Worm (Caenorhabditis elegans) whole organism, young adult: ENCODE results near the gene F41E6.17.

Source experiments
- B0019.2 ChIP-seq: fragments of 200-800 bp; sonication (Bioruptor generic); conservative IDR thresholded peaks from 2 replicates; pipeline ENCODE4 v1.3.6; 2022; ENCODE audit warnings: missing genetic modification reagents, missing genetic modification characterization, missing compliant biosample characterization
- B0035.1 ChIP-seq: sonication (generic microtip); optimal IDR thresholded peaks from 2 replicates; lab custom pipeline; 2016; ENCODE audit warnings: missing genetic modification characterization, mild to moderate bottlenecking, missing compliant biosample characterization, missing genotype, missing genetic modification reagents
- F10E7.11 ChIP-seq: sonication (generic microtip); optimal IDR thresholded peaks from 2 replicates; lab custom pipeline; 2017; ENCODE audit warnings: mild to moderate bottlenecking, missing genetic modification characterization, moderate library complexity, missing compliant biosample characterization
- F22D6.2 ChIP-seq: sonication (generic microtip); optimal IDR thresholded peaks from 2 replicates; lab custom pipeline; 2016; ENCODE audit warnings: mild to moderate bottlenecking, missing genetic modification characterization, missing compliant biosample characterization
- F33H1.4 ChIP-seq: fragments of 200-800 bp; sonication (Bioruptor generic); IDR thresholded peaks from 2 replicates; pipeline ENCODE4 v1.3.6; 2022; ENCODE audit warnings: missing genetic modification reagents, missing genetic modification characterization, missing compliant biosample characterization
- F37B4.10 ChIP-seq: fragments of 200-800 bp; sonication (Bioruptor generic); IDR thresholded peaks from 2 replicates; pipeline ENCODE4 v1.3.6; 2022; ENCODE audit warnings: missing genetic modification characterization, missing compliant biosample characterization
- F49E8.2 ChIP-seq: sonication (generic microtip); optimal IDR thresholded peaks from 3 replicates; lab custom pipeline; 2017; ENCODE audit warnings: missing genetic modification characterization, mild to moderate bottlenecking, missing compliant biosample characterization, antibody characterized with exemption, moderate library complexity; ENCODE audit not compliant: insufficient read depth
- Y53G8AR.9 ChIP-seq: fragments of 200-800 bp; sonication (Bioruptor generic); conservative IDR thresholded peaks from 2 replicates; pipeline ENCODE4 v1.3.6; 2022; ENCODE audit warnings: missing genetic modification reagents, missing genetic modification characterization, missing compliant biosample characterization
- Y95B8A.8 ChIP-seq: fragments of 200-800 bp; sonication (Bioruptor generic); IDR thresholded peaks from 2 replicates; pipeline ENCODE4 v1.3.6; 2022; ENCODE audit warnings: missing genetic modification reagents, missing genetic modification characterization, missing compliant biosample characterization
- ZK185.1 ChIP-seq: sonication (generic microtip); optimal IDR thresholded peaks from 2 replicates; lab custom pipeline; 2016; ENCODE audit warnings: mild to moderate bottlenecking, missing genetic modification characterization, missing compliant biosample characterization; ENCODE audit not compliant: poor library complexity, severe bottlenecking
- ama-1 ChIP-seq, 3 experiments: fragments of 150-350 bp in 1 of 3; sonication (generic microtip) in 2 of 3; optimal IDR thresholded peaks; 2 replicates each; lab custom pipeline; 2014 to 2018; ENCODE audit warnings: missing biosample characterization in 2 of 3, missing genetic modification characterization in 2 of 3, missing genetic modification reagents in 2 of 3
- aptf-2 ChIP-seq: fragments of 200-800 bp; sonication (Bioruptor generic); conservative IDR thresholded peaks from 2 replicates; pipeline ENCODE4 v1.3.6; 2022; ENCODE audit warnings: missing genetic modification reagents, missing genetic modification characterization, missing compliant biosample characterization
- attf-6 ChIP-seq: fragments of 200-800 bp; sonication (Bioruptor generic); IDR thresholded peaks from 2 replicates; pipeline ENCODE4 v1.3.6; 2022; ENCODE audit warnings: missing genetic modification reagents, missing genetic modification characterization, missing compliant biosample characterization
- cebp-2 ChIP-seq: fragments of 200-800 bp; sonication (Bioruptor generic); IDR thresholded peaks from 2 replicates; pipeline ENCODE4 v1.3.6; 2022; ENCODE audit warnings: missing genetic modification characterization, missing compliant biosample characterization
- ceh-40 ChIP-seq: fragments of 200-800 bp; sonication (Bioruptor generic); IDR thresholded peaks from 2 replicates; pipeline ENCODE4 v1.3.6; 2022; ENCODE audit warnings: missing genetic modification characterization, missing compliant biosample characterization
- ceh-79 ChIP-seq: sonication (generic microtip); optimal IDR thresholded peaks from 2 replicates; lab custom pipeline; 2017; ENCODE audit warnings: mild to moderate bottlenecking, missing genetic modification characterization, missing compliant biosample characterization
- dpff-1 ChIP-seq: sonication (generic microtip); optimal IDR thresholded peaks from 2 replicates; lab custom pipeline; 2017; ENCODE audit warnings: mild to moderate bottlenecking, missing genetic modification characterization, missing compliant biosample characterization
- egl-18 ChIP-seq: fragments of 200-800 bp; sonication (Bioruptor generic); IDR thresholded peaks from 2 replicates; pipeline ENCODE4 v1.3.6; 2022; ENCODE audit warnings: missing genetic modification reagents, missing genetic modification characterization, missing compliant biosample characterization
- fkh-3 ChIP-seq: sonication (generic microtip); optimal IDR thresholded peaks from 2 replicates; lab custom pipeline; 2016; ENCODE audit warnings: mild to moderate bottlenecking, missing genetic modification characterization, missing compliant biosample characterization
- gei-17 ChIP-seq: fragments of 200-800 bp; sonication (Bioruptor generic); optimal IDR thresholded peaks from 2 replicates; lab custom pipeline; 2018; ENCODE audit warnings: mild to moderate bottlenecking, missing genetic modification characterization, missing compliant biosample characterization
- hmg-1.2 ChIP-seq: fragments of 200-800 bp; sonication (Bioruptor generic); IDR thresholded peaks from 2 replicates; pipeline ENCODE4 v1.3.6; 2022; ENCODE audit warnings: missing genetic modification reagents, missing genetic modification characterization, missing compliant biosample characterization
- let-607 ChIP-seq, 2 experiments: fragments of 200-800 bp in 1 of 2; sonication (Bioruptor generic) in 1 of 2; sonication (generic microtip) in 1 of 2; optimal IDR thresholded peaks; 2 replicates each; lab custom pipeline; 2016 to 2018; ENCODE audit warnings: mild to moderate bottlenecking in 2 of 2, missing compliant biosample characterization in 2 of 2, missing genetic modification characterization in 2 of 2, moderate library complexity in 2 of 2, missing genotype in 1 of 2
- lir-1 ChIP-seq: fragments of 200-800 bp; sonication (Bioruptor generic); conservative IDR thresholded peaks from 2 replicates; pipeline ENCODE4 v1.3.6; 2022; ENCODE audit warnings: missing genetic modification reagents, missing genetic modification characterization, missing compliant biosample characterization
- lsy-27 ChIP-seq: sonication (generic microtip); optimal IDR thresholded peaks from 2 replicates; lab custom pipeline; 2017; ENCODE audit warnings: missing genetic modification characterization, mild to moderate bottlenecking, missing compliant biosample characterization, antibody characterized with exemption, missing genotype, borderline replicate concordance; ENCODE audit not compliant: insufficient read depth
- madf-10 ChIP-seq: sonication (generic microtip); optimal IDR thresholded peaks from 2 replicates; lab custom pipeline; 2016; ENCODE audit warnings: mild to moderate bottlenecking, missing genetic modification characterization, missing compliant biosample characterization
- madf-8 ChIP-seq: fragments of 200-800 bp; sonication (Bioruptor generic); conservative IDR thresholded peaks from 2 replicates; pipeline ENCODE4 v1.3.6; 2022; ENCODE audit warnings: missing genetic modification reagents, missing genetic modification characterization, missing compliant biosample characterization
- mes-4 ChIP-seq: sonication (generic microtip); optimal IDR thresholded peaks from 2 replicates; lab custom pipeline; 2016; ENCODE audit warnings: missing genotype, missing genetic modification characterization, missing compliant biosample characterization
- nhr-179 ChIP-seq: sonication (generic microtip); optimal IDR thresholded peaks from 2 replicates; lab custom pipeline; 2016; ENCODE audit warnings: mild to moderate bottlenecking, missing genetic modification characterization, missing compliant biosample characterization
- nhr-27 ChIP-seq: fragments of 200-800 bp; sonication (Bioruptor generic); optimal IDR thresholded peaks from 2 replicates; lab custom pipeline; 2018; ENCODE audit warnings: mild to moderate bottlenecking, missing genetic modification characterization, moderate library complexity, missing compliant biosample characterization
- pha-4 ChIP-seq: fragments of 150-350 bp; sonication (generic microtip); optimal IDR thresholded peaks from 2 replicates; lab custom pipeline; 2014; ENCODE audit warnings: missing biosample characterization, missing genetic modification reagents, missing genetic modification characterization
- rcor-1 ChIP-seq: fragments of 200-800 bp; sonication (Bioruptor generic); IDR thresholded peaks from 2 replicates; pipeline ENCODE4 v1.3.6; 2022; ENCODE audit warnings: missing genetic modification reagents, missing genetic modification characterization, missing compliant biosample characterization
- sdz-38 ChIP-seq: sonication (generic microtip); optimal IDR thresholded peaks from 2 replicates; lab custom pipeline; 2016; ENCODE audit warnings: missing genotype, missing genetic modification characterization, missing compliant biosample characterization
- sea-2 ChIP-seq: fragments of 200-800 bp; sonication (Bioruptor generic); IDR thresholded peaks from 2 replicates; pipeline ENCODE4 v1.3.6; 2022; ENCODE audit warnings: missing genetic modification characterization, missing compliant biosample characterization
- snpc-1.3 ChIP-seq: sonication (generic microtip); optimal IDR thresholded peaks from 2 replicates; lab custom pipeline; 2017; ENCODE audit warnings: missing genetic modification characterization, mild to moderate bottlenecking, missing compliant biosample characterization, antibody characterized with exemption, moderate library complexity, missing genotype, missing genetic modification reagents; ENCODE audit not compliant: insufficient read depth
- somi-1 ChIP-seq: fragments of 200-800 bp; sonication (Bioruptor generic); optimal IDR thresholded peaks from 2 replicates; lab custom pipeline; 2018; ENCODE audit warnings: mild to moderate bottlenecking, missing genetic modification characterization, missing compliant biosample characterization
- sptf-2 ChIP-seq: fragments of 200-800 bp; sonication (Bioruptor generic); optimal IDR thresholded peaks from 2 replicates; lab custom pipeline; 2018; ENCODE audit warnings: mild to moderate bottlenecking, missing genetic modification characterization, missing compliant biosample characterization
- tlf-1 ChIP-seq: fragments of 200-800 bp; sonication (Bioruptor generic); optimal IDR thresholded peaks from 2 replicates; lab custom pipeline; 2018; ENCODE audit warnings: mild to moderate bottlenecking, missing genetic modification characterization, missing compliant biosample characterization
- ztf-28 ChIP-seq: fragments of 200-800 bp; sonication (Bioruptor generic); IDR thresholded peaks from 2 replicates; pipeline ENCODE4 v1.3.6; 2022; ENCODE audit warnings: missing genetic modification reagents, missing genetic modification characterization, missing compliant biosample characterization

The F41E6.17 gene

ce11 chrV:8622314-8622713, 1.6 kb upstream of the F41E6.17 start, which contains the start of gene F41E6.1:
Gene F41E6.1 (plus strand): TSS chrV:8622614.
- no peak for TF ChIP-seq nhr-179 (tag; lab: Kevin White, UChicago)
- TF ChIP-seq B0019.2 (GFP tag; lab: Robert Waterston, UW): no peak
- no peak for TF ChIP-seq Y95B8A.8 (GFP tag; lab: Robert Waterston, UW)
- TF ChIP-seq F49E8.2 (tag; lab: Kevin White, UChicago): no peak
- TF ChIP-seq dpff-1 (tag; lab: Kevin White, UChicago): no peak
- TF ChIP-seq sea-2: no peak
- no peak for TF ChIP-seq pha-4 (tag; lab: Kevin White, UChicago)
- TF ChIP-seq ceh-40 (GFP tag; lab: Robert Waterston, UW): no peak
- TF ChIP-seq fkh-3: no peak
- TF ChIP-seq gei-17: no peak
- no peak for TF ChIP-seq nhr-27 (tag; lab: Kevin White, UChicago)
- TF ChIP-seq let-607 (tag; optimal IDR thresholded peaks at IDR 0.05; lab: Kevin White, UChicago): no peak
- TF ChIP-seq F10E7.11: no peak
- TF ChIP-seq F22D6.2 (tag; lab: Kevin White, UChicago): no peak
- TF ChIP-seq hmg-1.2 (GFP tag; lab: Robert Waterston, UW): no peak
- no peak for TF ChIP-seq sdz-38
- no peak for TF ChIP-seq cebp-2
- TF ChIP-seq madf-8 (GFP tag; lab: Robert Waterston, UW): no peak

- TF ChIP-seq ztf-28 (GFP tag; lab: Robert Waterston, UW) (no peak), ama-1 (optimal IDR thresholded peaks at IDR 0.05; lab: Kevin White, UChicago) (no peak), ama-1 (GFP tag; optimal IDR thresholded peaks at IDR 0.05; lab: Kevin White, UChicago) (no peak), Y53G8AR.9 (GFP tag; lab: Robert Waterston, UW) (no peak), nhr-27 (tag; lab: Kevin White, UChicago) (no peak), egl-18 (GFP tag; lab: Robert Waterston, UW) (no peak), let-607 (tag; optimal IDR thresholded peaks at IDR 0.05; lab: Kevin White, UChicago) (no peak), F49E8.2 (tag; lab: Kevin White, UChicago) (no peak), ZK185.1 (tag; lab: Kevin White, UChicago) (no peak), somi-1 (GFP tag; lab: Kevin White, UChicago) (no peak), sptf-2 (GFP tag; lab: Kevin White, UChicago) (no peak), snpc-1.3 (no peak), lir-1 (GFP tag; lab: Robert Waterston, UW) (no peak), madf-10 (tag; lab: Kevin White, UChicago) (no peak), gei-17 (no peak), lsy-27 (no peak)
Measured at ce11 chrV:8626406-8626805, 2.5 kb downstream of the F41E6.17 start.

- no peak for TF ChIP-seq ceh-79 (tag; lab: Kevin White, UChicago)
- TF ChIP-seq mes-4 (tag; lab: Kevin White, UChicago): no peak
Measured at ce11 chrV:8627580-8627979, 3.7 kb downstream of the F41E6.17 start.

ce11 chrV:8629029-8629428, 5.1 kb downstream of the F41E6.17 start, which contains the start of gene F41E6.12:
Gene F41E6.12 (minus strand): TSS chrV:8629129.
- TF ChIP-seq attf-6 (GFP tag; lab: Robert Waterston, UW): no peak
- 0 out of 2 replicates have a peak, but pooled peaks have one; percentile 15 for TF ChIP-seq rcor-1 (GFP tag; lab: Robert Waterston, UW)
- no peak for TF ChIP-seq B0035.1
- TF ChIP-seq F33H1.4: 0 out of 2 replicates have a peak, but pooled peaks have one; percentile 3
- peak; percentile 47 for TF ChIP-seq tlf-1 (GFP tag; lab: Kevin White, UChicago)
- no peak for TF ChIP-seq lir-1 (GFP tag; lab: Robert Waterston, UW)
- no peak for TF ChIP-seq F37B4.10
- TF ChIP-seq aptf-2 (GFP tag; lab: Robert Waterston, UW): no peak
- peak; percentile 69 for TF ChIP-seq ama-1 (optimal IDR thresholded peaks at IDR 0.05; lab: Kevin White, UChicago)
- TF ChIP-seq ama-1 (GFP tag; optimal IDR thresholded peaks at IDR 0.05; lab: Kevin White, UChicago): no peak
- peak; percentile 41; the same call in 1 of the 2 replicates for TF ChIP-seq Y53G8AR.9 (GFP tag; lab: Robert Waterston, UW)
